Worm (Caenorhabditis elegans) whole organism, L1 larva: ENCODE measurements around the gene F46C3.6.

Experiments
- egl-27 ChIP-seq, 2 experiments: fragments of 150-350 bp in 1 of 2; sonication (generic microtip); optimal IDR thresholded peaks; 3 replicates each; lab custom pipeline; 2017 to 2018; ENCODE audit warnings: missing biosample characterization in 2 of 2, missing genetic modification characterization in 2 of 2, missing genetic modification reagents in 2 of 2
- fos-1 ChIP-seq: fragments of 150-350 bp; optimal IDR thresholded peaks from 2 replicates; lab custom pipeline; 2014; ENCODE audit warnings: missing biosample characterization, missing genetic modification characterization
- irx-1 ChIP-seq: sonication (generic microtip); optimal IDR thresholded peaks from 2 replicates; lab custom pipeline; 2016; ENCODE audit warnings: missing genetic modification characterization, missing compliant biosample characterization
- nhr-11 ChIP-seq: fragments of 150-350 bp; optimal IDR thresholded peaks from 2 replicates; lab custom pipeline; 2014; ENCODE audit warnings: missing biosample characterization, missing genetic modification characterization
- nhr-237 ChIP-seq: fragments of 150-350 bp; optimal IDR thresholded peaks from 2 replicates; lab custom pipeline; 2014; ENCODE audit warnings: missing biosample characterization, missing genetic modification characterization
- pqm-1 ChIP-seq: sonication (generic microtip); optimal IDR thresholded peaks from 3 replicates; lab custom pipeline; 2017; ENCODE audit warnings: missing biosample characterization, missing genetic modification characterization
- skn-1 ChIP-seq: fragments of 150-350 bp; optimal IDR thresholded peaks from 2 replicates; lab custom pipeline; 2014; ENCODE audit warnings: missing biosample characterization, missing genetic modification characterization
- unc-130 ChIP-seq: fragments of 150-350 bp; optimal IDR thresholded peaks from 2 replicates; lab custom pipeline; 2017; ENCODE audit warnings: missing biosample characterization, missing genetic modification characterization, inconsistent platforms
- unc-62 ChIP-seq: fragments of 150-350 bp; optimal IDR thresholded peaks from 2 replicates; lab custom pipeline; 2014; ENCODE audit warnings: missing biosample characterization, missing genetic modification reagents, missing genetic modification characterization
- vab-15 ChIP-seq: sonication (generic microtip); optimal IDR thresholded peaks from 2 replicates; lab custom pipeline; 2017; ENCODE audit warnings: missing genotype, mild to moderate bottlenecking, missing genetic modification characterization, missing compliant biosample characterization

- TF ChIP-seq fos-1 (tag; lab: Kevin White, UChicago) (no peak), unc-62 (no peak), irx-1 (tag; lab: Kevin White, UChicago) (no peak), unc-130 (no peak), skn-1 (tag; lab: Kevin White, UChicago) (no peak), nhr-237 (tag; lab: Kevin White, UChicago) (no peak), egl-27 (tag; optimal IDR thresholded peaks at IDR 0.05; lab: Kevin White, UChicago) (no peak), pqm-1 (tag; lab: Kevin White, UChicago) (no peak), vab-15 (no peak), nhr-11 (no peak)
Observed at ce11 chrX:11400467-11401184, 19.2 kb downstream of the F46C3.6 start.
